Fruit fly (Drosophila melanogaster): ENCODE results near the gene Unc-115b.

DNA sequence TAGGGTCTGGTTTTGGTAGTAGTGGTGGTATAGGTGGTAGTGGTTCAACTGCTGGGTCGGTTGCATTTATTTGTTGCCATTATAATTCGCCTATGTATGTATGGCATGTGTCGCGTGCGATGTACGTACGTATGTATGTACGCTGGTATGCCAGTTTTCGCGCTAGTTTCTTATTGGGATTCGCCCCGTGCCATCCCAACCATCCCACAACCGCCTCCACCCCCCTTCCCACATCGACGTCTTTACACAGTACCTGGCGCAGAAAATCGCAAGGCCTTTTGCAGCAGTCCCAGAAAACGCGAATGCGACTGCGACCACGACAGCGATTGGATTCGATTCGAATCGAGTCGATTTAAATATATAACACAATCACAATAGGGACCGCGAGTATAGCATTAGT is 17.7 kb upstream of the Unc-115b start:
- TF ChIP-seq CTCF (optimal IDR thresholded peaks at IDR 0.05) (no peak), CG8478 (optimal IDR thresholded peaks at IDR 0.05) (no peak)
